Worm (Caenorhabditis elegans) whole organism, L1 larva: Measurements from ENCODE around the gene piki-1.

ENCODE experiments used
- C04F5.9 ChIP-seq: sonication (generic microtip); optimal IDR thresholded peaks from 2 replicates; lab custom pipeline; 2016; ENCODE audit warnings: missing genetic modification characterization, missing compliant biosample characterization
- C16A3.4 ChIP-seq: fragments of 150-350 bp; optimal IDR thresholded peaks from 2 replicates; lab custom pipeline; 2014; ENCODE audit warnings: missing biosample characterization, missing genetic modification characterization
- aha-1 ChIP-seq: fragments of 150-350 bp; optimal IDR thresholded peaks from 2 replicates; lab custom pipeline; 2014; ENCODE audit warnings: missing biosample characterization, missing genetic modification characterization
- ama-1 ChIP-seq: fragments of 150-350 bp; optimal IDR thresholded peaks from 2 replicates; lab custom pipeline; 2014
- blmp-1 ChIP-seq: fragments of 150-350 bp; optimal IDR thresholded peaks from 2 replicates; lab custom pipeline; 2014; ENCODE audit warnings: missing biosample characterization, missing genetic modification characterization
- ceh-63 ChIP-seq: fragments of 200-800 bp; sonication (Bioruptor generic); optimal IDR thresholded peaks from 2 replicates; lab custom pipeline; 2018; ENCODE audit warnings: mild to moderate bottlenecking, missing genetic modification characterization, missing compliant biosample characterization
- ceh-8 ChIP-seq: fragments of 200-800 bp; sonication (Bioruptor generic); optimal IDR thresholded peaks from 2 replicates; lab custom pipeline; 2018; ENCODE audit warnings: mild to moderate bottlenecking, missing genetic modification characterization, moderate library complexity, missing compliant biosample characterization
- ceh-90 ChIP-seq: sonication (generic microtip); optimal IDR thresholded peaks from 2 replicates; lab custom pipeline; 2016; ENCODE audit warnings: missing genetic modification characterization, missing compliant biosample characterization
- ces-1 ChIP-seq: fragments of 150-350 bp; optimal IDR thresholded peaks from 2 replicates; lab custom pipeline; 2014; ENCODE audit warnings: missing biosample characterization, missing genetic modification reagents, missing genetic modification characterization
- dsc-1 ChIP-seq: sonication (generic microtip); optimal IDR thresholded peaks from 2 replicates; lab custom pipeline; 2016; ENCODE audit warnings: mild to moderate bottlenecking, missing genetic modification characterization, missing compliant biosample characterization
- egl-13 ChIP-seq: sonication (generic microtip); optimal IDR thresholded peaks from 2 replicates; lab custom pipeline; 2016; ENCODE audit warnings: missing genotype, missing genetic modification reagents, missing genetic modification characterization, missing compliant biosample characterization
- elt-2 ChIP-seq: sonication (generic microtip); optimal IDR thresholded peaks from 2 replicates; lab custom pipeline; 2016; ENCODE audit warnings: missing genetic modification characterization, mild to moderate bottlenecking, inconsistent platforms, missing compliant biosample characterization, missing genetic modification reagents
- ets-5 ChIP-seq: fragments of 200-800 bp; sonication (Bioruptor generic); IDR thresholded peaks from 2 replicates; pipeline ENCODE4 v1.3.6; 2022; ENCODE audit warnings: missing genetic modification characterization, missing compliant biosample characterization
- fkh-4 ChIP-seq: sonication (generic microtip); optimal IDR thresholded peaks from 2 replicates; lab custom pipeline; 2016; ENCODE audit warnings: missing compliant biosample characterization, missing genetic modification characterization, borderline replicate concordance
- fkh-8 ChIP-seq: sonication (generic microtip); optimal IDR thresholded peaks from 2 replicates; lab custom pipeline; 2016; ENCODE audit warnings: mild to moderate bottlenecking, missing genetic modification characterization, missing compliant biosample characterization
- fos-1 ChIP-seq: fragments of 150-350 bp; optimal IDR thresholded peaks from 2 replicates; lab custom pipeline; 2014; ENCODE audit warnings: missing biosample characterization, missing genetic modification characterization
- hlh-17 ChIP-seq: fragments of 200-800 bp; sonication (Bioruptor generic); optimal IDR thresholded peaks from 2 replicates; lab custom pipeline; 2018; ENCODE audit warnings: missing genetic modification characterization, mild to moderate bottlenecking, missing compliant biosample characterization, moderate library complexity, borderline replicate concordance
- lin-13 ChIP-seq: fragments of 150-350 bp; optimal IDR thresholded peaks from 2 replicates; lab custom pipeline; 2014; ENCODE audit warnings: missing biosample characterization, missing genetic modification reagents, missing genetic modification characterization
- lin-14 ChIP-seq: fragments of 200-800 bp; sonication (Bioruptor generic); optimal IDR thresholded peaks from 2 replicates; lab custom pipeline; 2018; ENCODE audit warnings: mild to moderate bottlenecking, missing genetic modification characterization, moderate library complexity, missing compliant biosample characterization
- lin-15B ChIP-seq: fragments of 150-350 bp; sonication (generic microtip); optimal IDR thresholded peaks from 3 replicates; lab custom pipeline; 2014; ENCODE audit warnings: missing biosample characterization, missing genetic modification characterization
- lin-35 ChIP-seq, 2 experiments: fragments of 150-350 bp; optimal IDR thresholded peaks; 2 replicates each; lab custom pipeline; 2014; ENCODE audit warnings: missing biosample characterization in 2 of 2, missing genetic modification characterization in 2 of 2, missing genetic modification reagents in 2 of 2
- lin-39 ChIP-seq: fragments of 150-350 bp; optimal IDR thresholded peaks from 2 replicates; lab custom pipeline; 2014; ENCODE audit warnings: missing biosample characterization, missing genetic modification reagents, missing genetic modification characterization
- lsy-2 ChIP-seq, 2 experiments: fragments of 150-350 bp; optimal IDR thresholded peaks; 2 replicates each; lab custom pipeline; 2014; ENCODE audit warnings: missing biosample characterization in 2 of 2, missing genetic modification characterization in 2 of 2
- mdl-1 ChIP-seq, 2 experiments: fragments of 150-350 bp; optimal IDR thresholded peaks; 2 replicates each; lab custom pipeline; 2014 to 2017; ENCODE audit warnings: missing biosample characterization in 2 of 2, missing genetic modification characterization in 2 of 2, inconsistent platforms in 1 of 2
- mef-2 ChIP-seq: fragments of 150-350 bp; optimal IDR thresholded peaks from 2 replicates; lab custom pipeline; 2014; ENCODE audit warnings: missing biosample characterization, missing genetic modification characterization
- nhr-12 ChIP-seq: sonication (generic microtip); optimal IDR thresholded peaks from 2 replicates; lab custom pipeline; 2017; ENCODE audit warnings: missing biosample characterization, missing genetic modification characterization
- nhr-19 ChIP-seq: fragments of 200-800 bp; sonication (Bioruptor generic); conservative IDR thresholded peaks from 2 replicates; pipeline ENCODE4 v1.3.6; 2022; ENCODE audit warnings: missing genetic modification characterization, missing compliant biosample characterization
- nhr-20 ChIP-seq: sonication (generic microtip); optimal IDR thresholded peaks from 2 replicates; lab custom pipeline; 2016; ENCODE audit warnings: mild to moderate bottlenecking, missing genetic modification characterization, missing compliant biosample characterization
- nhr-237 ChIP-seq: fragments of 150-350 bp; optimal IDR thresholded peaks from 2 replicates; lab custom pipeline; 2014; ENCODE audit warnings: missing biosample characterization, missing genetic modification characterization
- nhr-47 ChIP-seq: sonication (generic microtip); optimal IDR thresholded peaks from 2 replicates; lab custom pipeline; 2016; ENCODE audit warnings: mild to moderate bottlenecking, missing genetic modification characterization, moderate library complexity, missing compliant biosample characterization
- nhr-71 ChIP-seq: sonication (generic microtip); optimal IDR thresholded peaks from 2 replicates; lab custom pipeline; 2016; ENCODE audit warnings: mild to moderate bottlenecking, missing genetic modification characterization, moderate library complexity, missing compliant biosample characterization
- nhr-76 ChIP-seq: sonication (generic microtip); optimal IDR thresholded peaks from 2 replicates; lab custom pipeline; 2017; ENCODE audit warnings: missing biosample characterization, missing genetic modification characterization
- nhr-77 ChIP-seq: fragments of 150-350 bp; optimal IDR thresholded peaks from 2 replicates; lab custom pipeline; 2014; ENCODE audit warnings: missing biosample characterization, missing genetic modification characterization
- nhr-84 ChIP-seq: sonication (generic microtip); optimal IDR thresholded peaks from 2 replicates; lab custom pipeline; 2017; ENCODE audit warnings: missing biosample characterization, missing genetic modification characterization
- nhr-85 ChIP-seq: sonication (generic microtip); peaks from one replicate; lab custom pipeline; 2016; ENCODE audit warnings: missing genetic modification characterization, inconsistent platforms, missing compliant biosample characterization
- pag-3 ChIP-seq: sonication (generic microtip); optimal IDR thresholded peaks from 2 replicates; lab custom pipeline; 2017; ENCODE audit warnings: missing genetic modification characterization, mild to moderate bottlenecking, missing compliant biosample characterization, antibody characterized with exemption, borderline replicate concordance; ENCODE audit not compliant: insufficient read depth
- pax-3 ChIP-seq: fragments of 200-800 bp; sonication (Bioruptor generic); optimal IDR thresholded peaks from 2 replicates; lab custom pipeline; 2018; ENCODE audit warnings: mild to moderate bottlenecking, missing genetic modification characterization, moderate library complexity, missing compliant biosample characterization
- pqm-1 ChIP-seq: sonication (generic microtip); optimal IDR thresholded peaks from 3 replicates; lab custom pipeline; 2017; ENCODE audit warnings: missing biosample characterization, missing genetic modification characterization
- rnt-1 ChIP-seq: sonication (generic microtip); optimal IDR thresholded peaks from 2 replicates; lab custom pipeline; 2016; ENCODE audit warnings: mild to moderate bottlenecking, missing genetic modification characterization, moderate library complexity, missing compliant biosample characterization
- sox-4 ChIP-seq: sonication (generic microtip); optimal IDR thresholded peaks from 2 replicates; lab custom pipeline; 2016; ENCODE audit warnings: missing genetic modification characterization, missing compliant biosample characterization
- sptf-1 ChIP-seq: fragments of 150-350 bp; optimal IDR thresholded peaks from 2 replicates; lab custom pipeline; 2014; ENCODE audit warnings: missing biosample characterization, missing genetic modification characterization
- swsn-7 ChIP-seq: sonication (generic microtip); optimal IDR thresholded peaks from 2 replicates; lab custom pipeline; 2016; ENCODE audit warnings: missing genetic modification characterization, missing compliant biosample characterization
- tbx-2 ChIP-seq: sonication (generic microtip); optimal IDR thresholded peaks from 2 replicates; lab custom pipeline; 2016; ENCODE audit warnings: missing genetic modification characterization, missing compliant biosample characterization
- unc-130 ChIP-seq: fragments of 150-350 bp; optimal IDR thresholded peaks from 2 replicates; lab custom pipeline; 2017; ENCODE audit warnings: missing biosample characterization, missing genetic modification characterization, inconsistent platforms
- unc-30 ChIP-seq: sonication (generic microtip); optimal IDR thresholded peaks from 2 replicates; lab custom pipeline; 2017; ENCODE audit warnings: missing biosample characterization, missing genetic modification characterization
- unc-86 ChIP-seq: sonication (generic microtip); optimal IDR thresholded peaks from 2 replicates; lab custom pipeline; 2016; ENCODE audit warnings: missing genetic modification characterization, missing compliant biosample characterization
- unc-98 ChIP-seq: fragments of 200-800 bp; sonication (Bioruptor generic); IDR thresholded peaks from 2 replicates; pipeline ENCODE4 v1.3.6; 2022; ENCODE audit warnings: missing genetic modification characterization, missing compliant biosample characterization

Gene piki-1

DNA sequence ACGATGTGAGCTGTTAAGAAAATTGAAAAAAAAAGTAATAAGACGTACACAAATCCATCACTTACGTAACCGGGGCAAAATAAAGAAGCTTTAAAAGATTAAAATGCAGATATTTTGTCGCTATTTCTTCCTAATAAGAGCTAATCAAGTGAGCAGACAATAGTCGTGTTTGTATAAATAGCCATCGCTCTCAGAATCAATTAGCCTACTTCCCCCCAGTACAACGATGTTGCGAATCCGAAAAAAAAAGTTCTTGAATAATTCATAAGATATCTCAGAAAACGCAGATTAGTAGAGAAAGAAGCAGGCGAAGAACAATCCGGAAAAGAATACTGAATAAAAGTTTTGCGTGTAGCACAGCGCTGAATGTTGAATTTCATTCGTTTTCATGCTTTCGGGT is 30.9 kb downstream of the piki-1 start:
- TF ChIP-seq nhr-47 (tag; lab: Kevin White, UChicago) (peak; percentile 17), nhr-12 (no peak), ceh-90 (tag; lab: Kevin White, UChicago) (no peak), ceh-63 (no peak), unc-86 (peak; percentile 78), nhr-71 (peak; percentile 9), dsc-1 (tag; lab: Kevin White, UChicago) (peak; percentile 97), lin-15B (tag; lab: Kevin White, UChicago) (no peak), elt-2 (tag; lab: Kevin White, UChicago) (no peak), lin-14 (GFP tag; lab: Kevin White, UChicago) (peak; percentile 41), sox-4 (tag; lab: Kevin White, UChicago) (no peak), fkh-4 (tag; lab: Kevin White, UChicago) (peak; percentile 18), C16A3.4 (tag; lab: Kevin White, UChicago) (no peak), egl-13 (tag; lab: Kevin White, UChicago) (no peak), hlh-17 (no peak)
- TF ChIP-seq, all 84 proteins: peak for 6

DNA sequence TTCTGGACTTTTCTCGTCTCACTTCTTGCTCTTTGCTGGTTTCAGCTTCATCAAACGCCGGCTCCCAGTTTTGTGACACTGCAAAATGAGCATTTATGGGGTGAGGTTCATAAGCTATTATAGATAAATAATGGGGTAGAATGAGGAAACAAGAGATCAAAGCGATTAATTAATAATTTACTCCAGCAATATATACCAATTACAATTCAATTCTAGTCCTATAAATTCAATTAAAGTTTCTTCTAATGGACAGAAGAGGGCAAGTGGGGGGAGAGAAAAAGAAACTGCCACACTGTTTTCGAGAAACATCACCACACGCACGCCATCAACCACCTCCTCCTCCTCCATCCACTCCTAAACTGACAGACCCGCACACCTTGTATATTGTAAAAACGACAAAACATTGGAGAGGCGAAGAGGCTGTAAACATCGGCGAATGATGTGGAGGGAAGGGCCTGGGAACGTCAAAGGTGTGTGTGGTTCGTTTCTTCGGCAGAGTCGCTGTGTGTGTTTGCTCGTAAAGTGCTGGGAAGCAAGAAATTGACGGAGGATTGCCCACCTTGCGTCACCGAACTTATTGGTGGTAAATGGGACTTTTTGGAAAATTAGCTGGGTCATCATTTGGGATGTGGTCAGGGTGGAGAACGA is 32.9 kb downstream of the piki-1 start, which contains the start of the genes H03A11.13 and famk-1:
TSS of gene H03A11.13 (minus strand) at position 51 of the 648 bp plus-strand sequence.
TSS of gene famk-1 (minus strand) at position 78 of the 648 bp plus-strand sequence.
- TF ChIP-seq lin-13 (GFP tag; lab: Kevin White, UChicago) (no peak), nhr-85 (tag; lab: Kevin White, UChicago) (peak; percentile 42)

DNA sequence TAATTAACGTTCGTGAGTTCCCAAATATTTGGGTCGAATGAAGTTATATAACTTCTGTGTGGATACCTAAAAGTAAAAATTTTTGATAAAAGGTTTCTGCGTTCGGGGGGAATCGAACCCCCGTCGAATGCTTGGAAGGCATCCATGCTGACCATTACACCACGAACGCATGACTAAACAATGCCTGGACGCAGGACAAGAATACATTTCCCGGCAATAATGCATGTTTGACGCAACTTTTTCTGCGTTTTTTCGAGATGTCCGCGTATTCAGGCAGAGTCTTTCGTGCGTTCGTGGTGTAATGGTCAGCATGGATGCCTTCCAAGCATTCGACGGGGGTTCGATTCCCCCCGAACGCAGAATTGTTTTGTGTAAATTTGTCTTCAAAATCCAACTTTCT is 45.5 kb downstream of the piki-1 start:
- TF ChIP-seq elt-2 (tag; lab: Kevin White, UChicago) (peak; percentile 52), nhr-76 (no peak), nhr-20 (tag; lab: Kevin White, UChicago) (peak; percentile 56), swsn-7 (tag; lab: Kevin White, UChicago) (peak; percentile 5), lin-15B (tag; lab: Kevin White, UChicago) (peak; percentile 6), nhr-47 (tag; lab: Kevin White, UChicago) (peak; percentile 58), fkh-8 (tag; lab: Kevin White, UChicago) (no peak), mef-2 (tag; lab: Kevin White, UChicago) (no peak), nhr-77 (tag; lab: Kevin White, UChicago) (no peak), ceh-8 (no peak), lin-35 (GFP tag; optimal IDR thresholded peaks at IDR 0.05; lab: Kevin White, UChicago) (peak in 1 of 2 experiments; percentile 72), unc-30 (tag; lab: Kevin White, UChicago) (no peak), rnt-1 (tag; lab: Kevin White, UChicago) (peak; percentile 46), fos-1 (no peak), mdl-1 (tag; optimal IDR thresholded peaks at IDR 0.05; lab: Kevin White, UChicago) (peak in 1 of 2 experiments; percentile 52), egl-13 (tag; lab: Kevin White, UChicago) (no peak), nhr-84 (no peak), unc-130 (no peak), sptf-1 (no peak), tbx-2 (tag; lab: Kevin White, UChicago) (no peak), lsy-2 (tag; optimal IDR thresholded peaks at IDR 0.05; lab: Kevin White, UChicago) (peak in 1 of 2 experiments; percentile 41), lin-39 (tag; lab: Kevin White, UChicago) (no peak), dsc-1 (tag; lab: Kevin White, UChicago) (peak; percentile 23), lin-14 (GFP tag; lab: Kevin White, UChicago) (peak; percentile 13), blmp-1 (tag; lab: Kevin White, UChicago) (peak; percentile 14), ets-5 (GFP tag; lab: Robert Waterston, UW) (no peak), nhr-12 (no peak), ces-1 (GFP tag; lab: Kevin White, UChicago) (no peak), nhr-85 (tag; lab: Kevin White, UChicago) (no peak), ama-1 (lab: Kevin White, UChicago) (no peak), nhr-19 (GFP tag; lab: Robert Waterston, UW) (peak; percentile 60), pqm-1 (no peak), C04F5.9 (tag; lab: Kevin White, UChicago) (no peak), unc-86 (no peak), unc-98 (GFP tag; lab: Robert Waterston, UW) (no peak), nhr-237 (no peak), aha-1 (tag; lab: Kevin White, UChicago) (no peak), fkh-4 (tag; lab: Kevin White, UChicago) (no peak), C16A3.4 (tag; lab: Kevin White, UChicago) (peak; percentile 31), pax-3 (tag; lab: Kevin White, UChicago) (no peak), lin-13 (GFP tag; lab: Kevin White, UChicago) (no peak), pag-3 (tag; lab: Kevin White, UChicago) (no peak)
